Fruit fly (Drosophila melanogaster): ENCODE data around the gene CG6650.

CG6650 gene

dm6 chr3L:14037655-14038644 is 6.7 kb downstream of the CG6650 start (continued):
- TF ChIP-seq chinmo (GFP tag; IDR thresholded peaks at IDR 0.05; ENCODE audit: partially characterized antibody) (peak; percentile 89; the same call in 2 of the 4 replicates), cg (GFP tag; optimal IDR thresholded peaks at IDR 0.05) (peak; percentile 72), CG11456 (GFP tag; IDR thresholded peaks at IDR 0.05) (0 out of 3 replicates have a peak, but pooled peaks have one; percentile 21), Lpt (GFP tag; optimal IDR thresholded peaks at IDR 0.05) (no peak), CG6791 (GFP tag; IDR thresholded peaks at IDR 0.05; ENCODE audit: partially characterized antibody) (peak; percentile 18; the same call in 1 of the 3 replicates), cwo (GFP tag; optimal IDR thresholded peaks at IDR 0.05) (peak; percentile 79), Dref (GFP tag; IDR thresholded peaks at IDR 0.05) (no peak), sob (GFP tag; IDR thresholded peaks at IDR 0.05) (peak; percentile 35; the same call in 1 of the 2 replicates), wek (GFP tag; optimal IDR thresholded peaks at IDR 0.05) (no peak), CG32532 (GFP tag; IDR thresholded peaks at IDR 0.05) (peak; percentile 31; the same call in 1 of the 2 replicates), Awh (GFP tag; IDR thresholded peaks at IDR 0.05) (peak; percentile 11; the same call in 1 of the 2 replicates), CHES-1-like (GFP tag; optimal IDR thresholded peaks at IDR 0.05) (peak; percentile 49), nerfin-2 (GFP tag; IDR thresholded peaks at IDR 0.05; ENCODE audit: partially characterized antibody) (no peak), crol (GFP tag; IDR thresholded peaks at IDR 0.05) (peak; percentile 67), CG15514 (GFP tag; optimal IDR thresholded peaks at IDR 0.05) (no peak), row (GFP tag; IDR thresholded peaks at IDR 0.05) (peak; percentile 58; the same call in 2 of the 3 replicates), CG12299 (tag; optimal IDR thresholded peaks at IDR 0.05) (no peak), CG32767 (GFP tag; IDR thresholded peaks at IDR 0.05) (peak; percentile 31; the same call in 1 of the 2 replicates), kah (GFP tag; optimal IDR thresholded peaks at IDR 0.05) (peak; percentile 35), bcd (GFP tag; optimal IDR thresholded peaks at IDR 0.05) (no peak), Drgx (GFP tag; IDR thresholded peaks at IDR 0.05) (peak; percentile 54; the same call in 1 of the 2 replicates), repo (GFP tag; optimal IDR thresholded peaks at IDR 0.05) (no peak), usp (GFP tag; optimal IDR thresholded peaks at IDR 0.05) (no peak), NFAT (GFP tag; IDR thresholded peaks at IDR 0.05) (peak; percentile 9; the same call in 1 of the 2 replicates), sug (tag; optimal IDR thresholded peaks at IDR 0.05) (peak; percentile 7), CG15601 (tag; optimal IDR thresholded peaks at IDR 0.05) (no peak), Camta (GFP tag; optimal IDR thresholded peaks at IDR 0.05) (no peak), CG11085 (GFP tag; IDR thresholded peaks at IDR 0.05) (no peak), CG15073 (GFP tag; optimal IDR thresholded peaks at IDR 0.05) (no peak), tx (GFP tag; optimal IDR thresholded peaks at IDR 0.05) (peak; percentile 30), Xbp1 (GFP tag; optimal IDR thresholded peaks at IDR 0.05) (peak; percentile 26), sna (GFP tag; IDR thresholded peaks at IDR 0.05; ENCODE audit: partially characterized antibody) (peak; percentile 34; the same call in 1 of the 2 replicates), grau (tag; optimal IDR thresholded peaks at IDR 0.05) (peak; percentile 81), CG1832 (GFP tag; optimal IDR thresholded peaks at IDR 0.05) (peak; percentile 67), fd3F (GFP tag; optimal IDR thresholded peaks at IDR 0.05) (peak; percentile 19), nom (GFP tag; optimal IDR thresholded peaks at IDR 0.05) (peak; percentile 10), CG10979 (tag; optimal IDR thresholded peaks at IDR 0.05) (no peak), chm (GFP tag; IDR thresholded peaks at IDR 0.05) (peak; percentile 43; the same call in 1 of the 2 replicates), HmgZ (tag; optimal IDR thresholded peaks at IDR 0.05) (peak; percentile 35), nerfin-1 (tag; optimal IDR thresholded peaks at IDR 0.05) (peak; percentile 37), vvl (GFP tag; IDR thresholded peaks at IDR 0.05) (peak; percentile 26; the same call in 1 of the 2 replicates), CG9797 (GFP tag; optimal IDR thresholded peaks at IDR 0.05) (no peak), pan (optimal IDR thresholded peaks at IDR 0.05) (no peak), pan (GFP tag; optimal IDR thresholded peaks at IDR 0.05 in 1 of 2, IDR thresholded peaks at IDR 0.05 in 1 of 2) (peak in 1 of 2 experiments; percentile 4), CG12219 (GFP tag; optimal IDR thresholded peaks at IDR 0.05) (peak; percentile 16), CG17385 (GFP tag; optimal IDR thresholded peaks at IDR 0.05) (peak; percentile 32), slp2 (GFP tag; optimal IDR thresholded peaks at IDR 0.05) (no peak)

Measured in whole organism, embryonic.